Fruit fly (Drosophila melanogaster) whole organism, embryonic: ENCODE data around the gene sloth1.
A peak's percentile ranks its signal among the peaks of the same experiment; 100 is the strongest.

Experiments
- Atf6 ChIP-seq: fragments of 200-800 bp; sonication (Bioruptor generic); IDR thresholded peaks from 2 replicates; pipeline ENCODE4 v1.3.6; 2022; ENCODE audit warnings: missing biosample characterization, missing genetic modification characterization
- CG12744 ChIP-seq: fragments of 200-800 bp; sonication (Bioruptor generic); optimal IDR thresholded peaks from 2 replicates; lab custom pipeline; 2016; ENCODE audit warnings: missing biosample characterization, missing genetic modification characterization
- CG14710 ChIP-seq: fragments of 200-800 bp; sonication (Bioruptor generic); optimal IDR thresholded peaks from 3 replicates; lab custom pipeline; 2019; ENCODE audit warnings: missing biosample characterization, mild to moderate bottlenecking, missing genetic modification characterization, moderate library complexity
- CG15479 ChIP-seq: fragments of 200-800 bp; sonication (Bioruptor generic); optimal IDR thresholded peaks from 3 replicates; lab custom pipeline; 2019; ENCODE audit warnings: missing biosample characterization, mild to moderate bottlenecking, missing genetic modification characterization, moderate library complexity
- CG15601 ChIP-seq: fragments of 200-800 bp; sonication (Bioruptor generic); optimal IDR thresholded peaks from 3 replicates; lab custom pipeline; 2019; ENCODE audit warnings: missing biosample characterization, mild to moderate bottlenecking, missing genetic modification characterization, moderate library complexity
- CG16779 ChIP-seq: fragments of 200-800 bp; sonication (Bioruptor generic); IDR thresholded peaks from 2 replicates; pipeline ENCODE4 v1.3.6; 2022; ENCODE audit warnings: missing biosample characterization, missing genetic modification characterization
- CG17361 ChIP-seq: fragments of 200-800 bp; sonication (Bioruptor generic); IDR thresholded peaks from 3 replicates; pipeline ENCODE4 v1.3.6; 2022; ENCODE audit warnings: missing biosample characterization, missing genetic modification characterization
- CG17802 ChIP-seq: fragments of 200-800 bp; sonication (Bioruptor generic); optimal IDR thresholded peaks from 2 replicates; lab custom pipeline; 2018; ENCODE audit warnings: missing biosample characterization, mild to moderate bottlenecking, missing genetic modification characterization, moderate library complexity
- CG17829 ChIP-seq: fragments of 200-800 bp; optimal IDR thresholded peaks from 2 replicates; lab custom pipeline; 2019; ENCODE audit warnings: missing biosample characterization, mild to moderate bottlenecking, missing genetic modification characterization, moderate library complexity
- CG18262 ChIP-seq: fragments of 200-800 bp; optimal IDR thresholded peaks from 3 replicates; lab custom pipeline; 2019; ENCODE audit warnings: missing biosample characterization, mild to moderate bottlenecking, missing genetic modification characterization, moderate library complexity
- CG2202 ChIP-seq: fragments of 200-800 bp; sonication (Bioruptor generic); optimal IDR thresholded peaks from 2 replicates; lab custom pipeline; 2018; ENCODE audit warnings: missing biosample characterization, mild to moderate bottlenecking, missing genetic modification characterization
- CG2712 ChIP-seq: fragments of 200-800 bp; optimal IDR thresholded peaks from 3 replicates; lab custom pipeline; 2019; ENCODE audit warnings: missing biosample characterization, mild to moderate bottlenecking, missing genetic modification characterization, moderate library complexity
- CG3065 ChIP-seq: fragments of 200-800 bp; sonication (Bioruptor generic); optimal IDR thresholded peaks from 2 replicates; lab custom pipeline; 2016; ENCODE audit warnings: missing biosample characterization, missing genetic modification characterization
- CG31224 ChIP-seq: fragments of 200-800 bp; sonication (Bioruptor generic); IDR thresholded peaks from 2 replicates; pipeline ENCODE4 v1.3.6; 2022; ENCODE audit warnings: missing biosample characterization, missing genetic modification characterization
- CG31441 ChIP-seq: fragments of 200-800 bp; sonication (Bioruptor generic); IDR thresholded peaks from 2 replicates; pipeline ENCODE4 v1.3.6; 2022; ENCODE audit warnings: missing biosample characterization, missing genetic modification characterization
- CG32532 ChIP-seq: fragments of 200-800 bp; sonication (Bioruptor generic); IDR thresholded peaks from 2 replicates; pipeline ENCODE4 v1.3.6; 2022; ENCODE audit warnings: missing biosample characterization, missing genetic modification characterization
- CG34376 ChIP-seq: fragments of 200-800 bp; sonication (Bioruptor generic); optimal IDR thresholded peaks from 2 replicates; lab custom pipeline; 2018; ENCODE audit warnings: missing biosample characterization, mild to moderate bottlenecking, missing genetic modification characterization
- CG3838 ChIP-seq: fragments of 200-800 bp; sonication (Bioruptor generic); optimal IDR thresholded peaks from 3 replicates; lab custom pipeline; 2016; ENCODE audit warnings: missing biosample characterization, missing genetic modification characterization
- CG7271 ChIP-seq: fragments of 200-800 bp; sonication (Bioruptor generic); optimal IDR thresholded peaks from 2 replicates; lab custom pipeline; 2018; ENCODE audit warnings: missing biosample characterization, mild to moderate bottlenecking, missing genetic modification characterization, moderate library complexity
- CG8281 ChIP-seq: fragments of 200-800 bp; sonication (Bioruptor generic); optimal IDR thresholded peaks from 2 replicates; lab custom pipeline; 2018; ENCODE audit warnings: missing biosample characterization, mild to moderate bottlenecking, missing genetic modification characterization, moderate library complexity
- CG8359 ChIP-seq: fragments of 200-800 bp; sonication (Bioruptor generic); optimal IDR thresholded peaks from 2 replicates; lab custom pipeline; 2017; ENCODE audit warnings: missing biosample characterization, mild to moderate bottlenecking, missing genetic modification characterization, borderline replicate concordance
- CHES-1-like ChIP-seq: fragments of 200-800 bp; sonication (Bioruptor generic); optimal IDR thresholded peaks from 2 replicates; lab custom pipeline; 2016; ENCODE audit warnings: missing biosample characterization, missing genetic modification characterization
- CkIIα-i1 ChIP-seq: fragments of 200-800 bp; sonication (Bioruptor generic); IDR thresholded peaks from 2 replicates; pipeline ENCODE4 v1.3.6; 2022; ENCODE audit warnings: missing biosample characterization, missing genetic modification characterization
- D19A ChIP-seq: fragments of 200-800 bp; optimal IDR thresholded peaks from 3 replicates; lab custom pipeline; 2019; ENCODE audit warnings: missing biosample characterization, mild to moderate bottlenecking, missing genetic modification characterization, moderate library complexity
- D19B ChIP-seq: fragments of 200-800 bp; sonication (Bioruptor generic); optimal IDR thresholded peaks from 2 replicates; lab custom pipeline; 2017; ENCODE audit warnings: missing biosample characterization, mild to moderate bottlenecking, missing genetic modification characterization
- Dbx ChIP-seq: fragments of 200-800 bp; sonication (Bioruptor generic); IDR thresholded peaks from 3 replicates; pipeline ENCODE4 v1.3.6; 2022; ENCODE audit warnings: missing biosample characterization, missing genetic modification characterization
- Dek ChIP-seq: fragments of 200-800 bp; sonication (Bioruptor generic); optimal IDR thresholded peaks from 3 replicates; lab custom pipeline; 2019; ENCODE audit warnings: missing biosample characterization, mild to moderate bottlenecking, missing genetic modification characterization, moderate library complexity
- Dip2 ChIP-seq: fragments of 200-800 bp; sonication (Bioruptor generic); IDR thresholded peaks from 2 replicates; pipeline ENCODE4 v1.3.6; 2022; ENCODE audit warnings: missing biosample characterization, missing genetic modification characterization
- HLH4C ChIP-seq: fragments of 200-800 bp; sonication (Bioruptor generic); IDR thresholded peaks from 3 replicates; pipeline ENCODE4 v1.3.6; 2022; ENCODE audit warnings: missing biosample characterization, missing genetic modification characterization; ENCODE audit not compliant: partially characterized antibody
- Jarid2 ChIP-seq: fragments of 200-800 bp; sonication (Bioruptor generic); optimal IDR thresholded peaks from 3 replicates; lab custom pipeline; 2017; ENCODE audit warnings: mild to moderate bottlenecking, missing biosample characterization, missing genetic modification reagents, missing genetic modification characterization
- Opbp ChIP-seq: fragments of 200-800 bp; sonication (Bioruptor generic); IDR thresholded peaks from 3 replicates; pipeline ENCODE4 v1.3.6; 2022; ENCODE audit warnings: missing biosample characterization, missing genetic modification characterization; ENCODE audit not compliant: partially characterized antibody
- Poxn ChIP-seq: fragments of 200-800 bp; sonication (Bioruptor generic); IDR thresholded peaks from 2 replicates; pipeline ENCODE4 v1.3.6; 2022; ENCODE audit warnings: missing biosample characterization, missing genetic modification characterization
- Xbp1 ChIP-seq: fragments of 200-800 bp; sonication (Bioruptor generic); optimal IDR thresholded peaks from 3 replicates; lab custom pipeline; 2016; ENCODE audit warnings: missing biosample characterization, mild to moderate bottlenecking, missing genetic modification characterization
- ap ChIP-seq: fragments of 200-800 bp; sonication (Bioruptor generic); IDR thresholded peaks from 2 replicates; pipeline ENCODE4 v1.3.6; 2022; ENCODE audit warnings: missing biosample characterization, missing genetic modification characterization
- ato ChIP-seq: fragments of 200-800 bp; sonication (Bioruptor generic); IDR thresholded peaks from 2 replicates; pipeline ENCODE4 v1.3.6; 2022; ENCODE audit warnings: missing biosample characterization, missing genetic modification characterization; ENCODE audit not compliant: partially characterized antibody
- gsb ChIP-seq: fragments of 200-800 bp; sonication (Bioruptor generic); IDR thresholded peaks from 2 replicates; pipeline ENCODE4 v1.3.6; 2022; ENCODE audit warnings: missing biosample characterization, missing genetic modification characterization
- gsb-n ChIP-seq: fragments of 200-800 bp; sonication (Bioruptor generic); optimal IDR thresholded peaks from 3 replicates; lab custom pipeline; 2018; ENCODE audit warnings: missing biosample characterization, mild to moderate bottlenecking, missing genetic modification characterization
- h ChIP-seq: fragments of >200 bp; optimal IDR thresholded peaks from 2 replicates; lab custom pipeline; 2017
- jing ChIP-seq: fragments of 200-800 bp; sonication (Bioruptor generic); optimal IDR thresholded peaks from 2 replicates; lab custom pipeline; 2018; ENCODE audit warnings: missing biosample characterization, mild to moderate bottlenecking, missing genetic modification characterization
- lilli ChIP-seq: fragments of 200-800 bp; sonication (Bioruptor generic); optimal IDR thresholded peaks from 3 replicates; lab custom pipeline; 2016; ENCODE audit warnings: missing biosample characterization, missing genetic modification characterization
- maf-S ChIP-seq: fragments of 200-800 bp; sonication (Bioruptor generic); optimal IDR thresholded peaks from 2 replicates; lab custom pipeline; 2016; ENCODE audit warnings: missing biosample characterization, missing genetic modification characterization
- nom ChIP-seq: fragments of 200-800 bp; sonication (Bioruptor generic); optimal IDR thresholded peaks from 2 replicates; lab custom pipeline; 2017; ENCODE audit warnings: missing biosample characterization, missing genetic modification characterization, mild to moderate bottlenecking, moderate library complexity, missing genetic modification reagents
- phol ChIP-seq: fragments of 200-800 bp; sonication (Bioruptor generic); optimal IDR thresholded peaks from 3 replicates; lab custom pipeline; 2018; ENCODE audit warnings: missing biosample characterization, mild to moderate bottlenecking, missing genetic modification characterization, moderate library complexity
- pnt ChIP-seq: fragments of 200-800 bp; sonication (Bioruptor generic); optimal IDR thresholded peaks from 3 replicates; lab custom pipeline; 2016; ENCODE audit warnings: missing biosample characterization, missing genetic modification characterization
- sc ChIP-seq, 3 experiments: fragments of >200 bp in 2 of 3; fragments of 200-800 bp in 1 of 3; sonication (Bioruptor generic) in 1 of 3; optimal IDR thresholded peaks; 2 replicates in 2 of 3; 3 replicates in 1 of 3; lab custom pipeline; 2017; ENCODE audit warnings: mild to moderate bottlenecking in 1 of 3, missing biosample characterization in 1 of 3, missing genetic modification characterization in 1 of 3, missing genetic modification reagents in 1 of 3
- scrt ChIP-seq: fragments of 200-800 bp; sonication (Bioruptor generic); optimal IDR thresholded peaks from 2 replicates; lab custom pipeline; 2018; ENCODE audit warnings: missing biosample characterization, mild to moderate bottlenecking, missing genetic modification characterization, moderate library complexity
- so ChIP-seq: fragments of 200-800 bp; sonication (Bioruptor generic); IDR thresholded peaks from 3 replicates; pipeline ENCODE4 v1.3.6; 2022; ENCODE audit warnings: missing biosample characterization, missing genetic modification characterization
- trh ChIP-seq: fragments of 200-800 bp; sonication (Bioruptor generic); optimal IDR thresholded peaks from 2 replicates; lab custom pipeline; 2016; ENCODE audit warnings: missing biosample characterization, missing genetic modification characterization

The sloth1 gene

DNA sequence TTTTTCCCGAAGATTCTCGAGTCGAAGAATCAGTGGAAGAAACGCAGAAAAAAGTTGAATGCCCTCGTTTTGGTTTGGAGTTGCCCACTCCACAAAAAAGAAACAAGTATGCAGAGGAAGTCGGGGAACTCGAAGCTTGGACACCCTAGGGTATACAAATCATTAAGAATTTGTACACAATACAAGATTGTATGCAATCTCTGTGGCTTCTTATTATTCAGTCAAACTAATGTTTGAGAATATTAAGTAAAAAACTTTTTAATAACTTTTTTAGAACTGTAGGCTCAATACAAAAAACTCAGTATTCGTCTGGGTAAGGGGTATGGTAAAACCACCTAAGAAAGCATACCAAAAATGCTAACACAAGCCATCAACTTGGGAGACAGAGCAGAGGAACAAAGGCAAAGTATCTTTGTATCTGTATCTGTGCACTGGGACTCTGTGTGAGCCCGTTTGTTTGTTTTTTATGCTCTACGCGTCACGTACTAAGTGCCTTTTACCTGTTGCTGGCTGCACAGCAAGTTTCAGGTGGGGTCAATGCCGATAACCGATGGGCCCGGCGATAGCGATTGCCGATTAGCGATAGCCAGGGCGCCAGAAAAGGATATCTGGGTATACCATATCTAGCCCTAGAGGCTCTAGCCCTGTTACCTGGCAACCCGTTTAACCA is 25.8 kb upstream of the sloth1 start (continued):
- peak; percentile 54; the same call in 2 of the 3 replicates for TF ChIP-seq HLH4C (GFP tag; lab: Robert Waterston, UW)
- no peak for TF ChIP-seq h (lab: Kevin White, UChicago)
- TF ChIP-seq CG17361 (GFP tag; lab: Robert Waterston, UW): peak; percentile 80
- TF ChIP-seq nom (GFP tag; lab: Kevin White, UChicago): peak; percentile 32
- TF ChIP-seq CG12744: peak; percentile 52
- peak; percentile 13 for TF ChIP-seq Jarid2 (GFP tag; lab: Kevin White, UChicago)
- TF ChIP-seq phol (tag; lab: Kevin White, UChicago): peak; percentile 81
- TF ChIP-seq Dbx (GFP tag; lab: Robert Waterston, UW): no peak
- peak; percentile 74; the same call in 2 of the 3 replicates for TF ChIP-seq Opbp (GFP tag; lab: Robert Waterston, UW)
- no peak for TF ChIP-seq Dip2 (GFP tag; lab: Robert Waterston, UW)
- TF ChIP-seq CG3838 (GFP tag; lab: Kevin White, UChicago): peak; percentile 49
- TF ChIP-seq trh: peak; percentile 21
- peak; percentile 37 for TF ChIP-seq CG3065 (GFP tag; lab: Kevin White, UChicago)
- peak; percentile 89 for TF ChIP-seq scrt
- peak; percentile 73 for TF ChIP-seq CHES-1-like
- peak; percentile 92 for TF ChIP-seq D19A
- TF ChIP-seq Xbp1 (GFP tag; lab: Kevin White, UChicago): peak; percentile 76
- TF ChIP-seq ap: 0 out of 2 replicates have a peak, but pooled peaks have one; percentile 24
- TF ChIP-seq Poxn (GFP tag; lab: Robert Waterston, UW): no peak
- peak; percentile 50 for TF ChIP-seq CG17802 (tag; lab: Kevin White, UChicago)
- TF ChIP-seq CkIIα-i1 (GFP tag; lab: Robert Waterston, UW): no peak
- no peak; the same call in 1 of the 2 replicates for TF ChIP-seq ato (GFP tag; lab: Robert Waterston, UW)
- TF ChIP-seq Dek (tag; lab: Kevin White, UChicago): peak; percentile 44
- peak; percentile 97 for TF ChIP-seq D19B (GFP tag; lab: Kevin White, UChicago)
- no peak for TF ChIP-seq CG34376 (GFP tag; lab: Kevin White, UChicago)
- TF ChIP-seq CG7271 (tag; lab: Kevin White, UChicago): peak; percentile 18
- no peak for TF ChIP-seq gsb (GFP tag; lab: Robert Waterston, UW)
- TF ChIP-seq CG2712 (tag; lab: Kevin White, UChicago): peak; percentile 94
- peak; percentile 92 for TF ChIP-seq CG18262 (tag; lab: Kevin White, UChicago)
- TF ChIP-seq CG17829 (tag; lab: Kevin White, UChicago): peak; percentile 88
- TF ChIP-seq CG15601 (tag; lab: Kevin White, UChicago): peak; percentile 88
- TF ChIP-seq CG16779 (GFP tag; lab: Robert Waterston, UW): no peak
- peak; percentile 90 for TF ChIP-seq gsb-n
- TF ChIP-seq CG32532 (GFP tag; lab: Robert Waterston, UW): peak; percentile 54
- TF ChIP-seq CG31224: peak; percentile 54
- peak; percentile 83 for TF ChIP-seq CG14710 (tag; lab: Kevin White, UChicago)
- TF ChIP-seq CG15479: no peak
- TF ChIP-seq jing (GFP tag; lab: Kevin White, UChicago): peak; percentile 44
- TF ChIP-seq maf-S (GFP tag; lab: Kevin White, UChicago): peak; percentile 70
- peak; percentile 88 for TF ChIP-seq CG2202
- peak; percentile 83 for TF ChIP-seq lilli (GFP tag; lab: Kevin White, UChicago)
- TF ChIP-seq sc (optimal IDR thresholded peaks at IDR 0.05; lab: Kevin White, UChicago): no peak
- peak; percentile 75 for TF ChIP-seq sc (GFP tag; optimal IDR thresholded peaks at IDR 0.05; lab: Kevin White, UChicago)
- TF ChIP-seq CG8359: peak; percentile 41
- TF ChIP-seq so (GFP tag; lab: Robert Waterston, UW): peak; percentile 56; the same call in 1 of the 3 replicates
- peak; percentile 80 for TF ChIP-seq pnt (GFP tag; lab: Kevin White, UChicago)
- TF ChIP-seq Atf6 (GFP tag; lab: Robert Waterston, UW): peak; percentile 36; the same call in 1 of the 2 replicates
- no peak for TF ChIP-seq CG8281
- peak; percentile 83 for TF ChIP-seq CG31441
